Fruit fly (Drosophila melanogaster) Kc167 (cell line): ENCODE data around the gene CG43055.

ENCODE experiments used
- Myc ChIP-seq: fragments of >200 bp; optimal IDR thresholded peaks from 2 replicates; lab custom pipeline; 2017; ENCODE audit warnings: missing external identifiers
- h ChIP-seq: fragments of >200 bp; optimal IDR thresholded peaks from 3 replicates; lab custom pipeline; 2018; ENCODE audit warnings: missing external identifiers
- insv ChIP-seq: fragments of >200 bp; optimal IDR thresholded peaks from 3 replicates; lab custom pipeline; 2018; ENCODE audit warnings: missing external identifiers

DNA sequence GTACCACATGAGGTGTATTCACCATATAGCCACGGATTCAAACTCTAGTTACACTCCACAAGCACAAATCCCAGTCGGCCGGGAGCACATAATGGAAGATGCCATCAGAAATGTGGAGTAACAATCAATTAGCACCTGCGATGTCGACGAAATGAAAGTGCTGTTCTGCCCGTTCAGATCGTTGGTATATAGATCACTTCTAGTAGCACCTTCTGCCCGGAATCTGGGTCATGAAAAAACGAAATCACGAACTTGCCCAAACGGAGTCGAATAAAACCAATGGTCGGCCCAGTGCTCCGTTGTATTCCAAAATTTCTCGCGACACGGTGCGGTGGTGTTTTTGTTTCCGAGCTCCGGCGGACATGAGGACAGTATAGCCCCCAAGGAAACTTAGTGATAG is 10.3 kb upstream of the CG43055 start, which contains the start of gene CG33003:
- TF ChIP-seq insv (no peak), h (lab: Kevin White, UChicago) (no peak), Myc (lab: Kevin White, UChicago) (no peak)
